Fruit fly (Drosophila melanogaster) whole organism, wandering third instar larva: ENCODE measurements around the gene Hou.

ENCODE experiments used
- Abd-B ChIP-seq: fragments of >200 bp; optimal IDR thresholded peaks from 2 replicates; lab custom pipeline; 2017; ENCODE audit warnings: missing biosample characterization, missing genetic modification characterization
- CG32264 ChIP-seq: fragments of 200-800 bp; sonication (Bioruptor generic); optimal IDR thresholded peaks from 2 replicates; lab custom pipeline; 2016; ENCODE audit warnings: missing biosample characterization, missing genetic modification characterization
- CG9705 ChIP-seq: fragments of 200-800 bp; sonication (Bioruptor generic); optimal IDR thresholded peaks from 2 replicates; lab custom pipeline; 2018; ENCODE audit warnings: missing biosample characterization, mild to moderate bottlenecking, missing genetic modification characterization
- Dfd ChIP-seq: fragments of >200 bp; optimal IDR thresholded peaks from 2 replicates; lab custom pipeline; 2017; ENCODE audit warnings: missing biosample characterization, missing genetic modification characterization
- Dif ChIP-seq: fragments of 200-275, 200-300 bp; sonication (Bioruptor generic); optimal IDR thresholded peaks from 2 replicates; lab custom pipeline; 2018; ENCODE audit warnings: missing biosample characterization, missing genetic modification characterization; ENCODE audit not compliant: partially characterized antibody
- HLH106 ChIP-seq: fragments of 200-800 bp; optimal IDR thresholded peaks from 3 replicates; lab custom pipeline; 2019; ENCODE audit warnings: missing biosample characterization, mild to moderate bottlenecking, missing genetic modification characterization, moderate library complexity
- Hr78 ChIP-seq: fragments of >200 bp; optimal IDR thresholded peaks from 2 replicates; lab custom pipeline; 2017; ENCODE audit warnings: missing biosample characterization, missing genetic modification characterization
- Hr83 ChIP-seq: fragments of 200-300 bp; sonication (Bioruptor generic); optimal IDR thresholded peaks from 2 replicates; lab custom pipeline; 2016; ENCODE audit warnings: missing biosample characterization, mild to moderate bottlenecking, missing genetic modification characterization, moderate library complexity; ENCODE audit not compliant: poor library complexity, severe bottlenecking
- Jra ChIP-seq: sonication (Bioruptor generic); optimal IDR thresholded peaks from 2 replicates; lab custom pipeline; 2016; ENCODE audit warnings: missing biosample characterization, missing genetic modification characterization
- Mio ChIP-seq: sonication (Bioruptor generic); optimal IDR thresholded peaks from 2 replicates; lab custom pipeline; 2016; ENCODE audit warnings: missing biosample characterization, missing genetic modification characterization
- Myc ChIP-seq: fragments of >200 bp; optimal IDR thresholded peaks from 2 replicates; lab custom pipeline; 2017
- N ChIP-seq: fragments of >200 bp; optimal IDR thresholded peaks from 2 replicates; lab custom pipeline; 2018; ENCODE audit warnings: missing biosample characterization, missing external identifiers, missing genetic modification characterization
- OdsH ChIP-seq: fragments of 200-800 bp; sonication (Bioruptor generic); optimal IDR thresholded peaks from 2 replicates; lab custom pipeline; 2016; ENCODE audit warnings: missing biosample characterization, mild to moderate bottlenecking, missing genetic modification characterization
- Rel ChIP-seq, 2 experiments: fragments of 200-800 bp; sonication (Bioruptor generic) in 1 of 2; optimal IDR thresholded peaks; 2 replicates in 1 of 2; 3 replicates in 1 of 2; lab custom pipeline; 2016 to 2019; ENCODE audit warnings: mild to moderate bottlenecking in 2 of 2, missing biosample characterization in 2 of 2, missing genetic modification characterization in 2 of 2, moderate library complexity in 1 of 2
- Vsx2 ChIP-seq: fragments of 200-300, 225-300 bp; sonication (Bioruptor generic); optimal IDR thresholded peaks from 2 replicates; lab custom pipeline; 2018; ENCODE audit warnings: missing biosample characterization, missing genetic modification characterization; ENCODE audit not compliant: partially characterized antibody
- br ChIP-seq: fragments of 200-800 bp; sonication (Bioruptor generic); optimal IDR thresholded peaks from 2 replicates; lab custom pipeline; 2016; ENCODE audit warnings: missing biosample characterization, missing genetic modification characterization
- dl ChIP-seq, 2 experiments: fragments of 175-275, 200-275 bp in 1 of 2; fragments of 200-275 bp in 1 of 2; sonication (Bioruptor generic); optimal IDR thresholded peaks; lab custom pipeline; 2018; ENCODE audit warnings: mild to moderate bottlenecking in 2 of 2, missing biosample characterization in 2 of 2, missing genetic modification characterization in 2 of 2, moderate library complexity in 2 of 2; ENCODE audit not compliant: partially characterized antibody in 2 of 2, insufficient read depth in 1 of 2
- dmrt93B ChIP-seq: fragments of 200-800 bp; sonication (Bioruptor generic); optimal IDR thresholded peaks from 2 replicates; lab custom pipeline; 2018; ENCODE audit warnings: missing biosample characterization, mild to moderate bottlenecking, missing genetic modification characterization
- ey ChIP-seq: fragments of 200-800 bp; sonication (Bioruptor generic); optimal IDR thresholded peaks from 2 replicates; lab custom pipeline; 2016; ENCODE audit warnings: missing biosample characterization, missing genetic modification characterization
- fru ChIP-seq: fragments of 200-800 bp; sonication (Bioruptor generic); optimal IDR thresholded peaks from 3 replicates; lab custom pipeline; 2016; ENCODE audit warnings: missing biosample characterization, mild to moderate bottlenecking, missing genetic modification characterization
- h ChIP-seq: fragments of 200-800 bp; sonication (Bioruptor generic); optimal IDR thresholded peaks from 3 replicates; lab custom pipeline; 2016; ENCODE audit warnings: missing biosample characterization, mild to moderate bottlenecking, missing genetic modification characterization
- lola ChIP-seq: fragments of >200 bp; optimal IDR thresholded peaks from 2 replicates; lab custom pipeline; 2017; ENCODE audit warnings: missing biosample characterization, missing genetic modification characterization
- pan ChIP-seq: fragments of >200 bp; optimal IDR thresholded peaks from 2 replicates; lab custom pipeline; 2017
- psq ChIP-seq: fragments of 200-800 bp; sonication (Bioruptor generic); optimal IDR thresholded peaks from 3 replicates; lab custom pipeline; 2017; ENCODE audit warnings: missing biosample characterization, mild to moderate bottlenecking, missing genetic modification characterization, moderate library complexity
- rgr ChIP-seq: fragments of 200-800 bp; sonication (Bioruptor generic); optimal IDR thresholded peaks from 3 replicates; lab custom pipeline; 2016; ENCODE audit warnings: missing biosample characterization, mild to moderate bottlenecking, missing genetic modification characterization
- sage ChIP-seq: fragments of 200-800 bp; sonication (Bioruptor generic); optimal IDR thresholded peaks from 2 replicates; lab custom pipeline; 2016; ENCODE audit warnings: missing biosample characterization, mild to moderate bottlenecking, missing genetic modification characterization
- tai ChIP-seq: sonication (Bioruptor generic); optimal IDR thresholded peaks from 2 replicates; lab custom pipeline; 2016; ENCODE audit warnings: missing biosample characterization, missing genetic modification characterization
- usp ChIP-seq: fragments of >200 bp; optimal IDR thresholded peaks from 2 replicates; lab custom pipeline; 2017; ENCODE audit warnings: missing biosample characterization, missing genetic modification characterization

Gene Hou

dm6 chrX:18676756-18677155 is 26.5 kb upstream of the Hou start:
- TF ChIP-seq Dfd (GFP tag; lab: Kevin White, UChicago) = no peak
- no peak for TF ChIP-seq Rel (GFP tag; optimal IDR thresholded peaks at IDR 0.05; lab: Kevin White, UChicago)
- TF ChIP-seq Rel (tag; optimal IDR thresholded peaks at IDR 0.05; lab: Kevin White, UChicago) = no peak
- TF ChIP-seq br (GFP tag; lab: Kevin White, UChicago) = no peak

- no peak for TF ChIP-seq dl (GFP tag; optimal IDR thresholded peaks at IDR 0.05; lab: Kevin White, UChicago; ENCODE audit: insufficient read depth in 1 of 2, partially characterized antibody in 2 of 2)
- TF ChIP-seq Hr78 = no peak
- TF ChIP-seq, all 38 proteins: peak for 0
Observed at dm6 chrX:18675702-18676101, 25.5 kb upstream of the Hou start.

DNA sequence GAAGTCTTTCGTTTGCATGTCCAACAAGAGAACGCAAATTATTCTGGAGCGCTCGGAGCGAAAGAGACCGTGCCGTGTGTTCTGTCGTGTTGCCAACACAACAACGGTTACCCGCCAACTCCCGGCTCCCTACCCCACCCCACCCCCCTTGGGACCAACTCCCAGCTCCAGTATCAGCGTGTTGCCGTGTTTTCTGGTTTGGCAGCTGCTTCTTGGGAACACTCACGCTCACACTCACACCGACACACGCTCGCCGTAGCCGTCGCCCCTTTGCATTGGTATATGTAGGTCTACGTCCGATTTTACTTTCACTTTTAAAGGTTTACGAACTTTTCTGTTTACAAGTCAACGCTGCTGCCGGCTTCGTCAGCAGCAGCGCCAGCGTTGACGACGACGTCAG is 25.0 kb upstream of the Hou start:
- TF ChIP-seq h (GFP tag; lab: Kevin White, UChicago) = no peak
- TF ChIP-seq usp (GFP tag; lab: Kevin White, UChicago) = no peak
- no peak for TF ChIP-seq Abd-B (GFP tag; lab: Kevin White, UChicago)
- TF ChIP-seq rgr (GFP tag; lab: Kevin White, UChicago) = no peak
- TF ChIP-seq CG9705 (GFP tag; lab: Kevin White, UChicago) = no peak
- no peak for TF ChIP-seq CG32264 (GFP tag; lab: Kevin White, UChicago)
- TF ChIP-seq fru (GFP tag; lab: Kevin White, UChicago) = no peak
- TF ChIP-seq pan (lab: Kevin White, UChicago) = no peak
- no peak for TF ChIP-seq HLH106 (tag; lab: Kevin White, UChicago)
- no peak for TF ChIP-seq tai (GFP tag; lab: Kevin White, UChicago)
- TF ChIP-seq Dif = no peak
- no peak for TF ChIP-seq Hr83 (GFP tag; lab: Kevin White, UChicago)
- no peak for TF ChIP-seq br (GFP tag; lab: Kevin White, UChicago)
- no peak for TF ChIP-seq lola (GFP tag; lab: Kevin White, UChicago)
- no peak for TF ChIP-seq Jra

- no peak for TF ChIP-seq Rel (GFP tag; optimal IDR thresholded peaks at IDR 0.05; lab: Kevin White, UChicago)
- no peak for TF ChIP-seq Rel (tag; optimal IDR thresholded peaks at IDR 0.05; lab: Kevin White, UChicago)
- TF ChIP-seq, all 38 proteins: peak for 0
Observed at dm6 chrX:18672900-18673529, 22.8 kb upstream of the Hou start.

dm6 chrX:18671545-18672174 is 21.4 kb upstream of the Hou start:
- no peak for TF ChIP-seq Hr78
- no peak for TF ChIP-seq Mio (GFP tag; lab: Kevin White, UChicago)
- TF ChIP-seq Dfd (GFP tag; lab: Kevin White, UChicago) = no peak
- no peak for TF ChIP-seq ey
- TF ChIP-seq Dif = no peak
- TF ChIP-seq fru (GFP tag; lab: Kevin White, UChicago) = no peak
- no peak for TF ChIP-seq Abd-B (GFP tag; lab: Kevin White, UChicago)
- no peak for TF ChIP-seq OdsH (GFP tag; lab: Kevin White, UChicago)
- no peak for TF ChIP-seq HLH106 (tag; lab: Kevin White, UChicago)
- no peak for TF ChIP-seq tai (GFP tag; lab: Kevin White, UChicago)
- TF ChIP-seq lola (GFP tag; lab: Kevin White, UChicago) = no peak
- no peak for TF ChIP-seq N (GFP tag; lab: Kevin White, UChicago)
- no peak for TF ChIP-seq pan (lab: Kevin White, UChicago)
- TF ChIP-seq Myc (lab: Kevin White, UChicago) = no peak
- no peak for TF ChIP-seq dmrt93B
- TF ChIP-seq, all 38 proteins: peak for 0

DNA sequence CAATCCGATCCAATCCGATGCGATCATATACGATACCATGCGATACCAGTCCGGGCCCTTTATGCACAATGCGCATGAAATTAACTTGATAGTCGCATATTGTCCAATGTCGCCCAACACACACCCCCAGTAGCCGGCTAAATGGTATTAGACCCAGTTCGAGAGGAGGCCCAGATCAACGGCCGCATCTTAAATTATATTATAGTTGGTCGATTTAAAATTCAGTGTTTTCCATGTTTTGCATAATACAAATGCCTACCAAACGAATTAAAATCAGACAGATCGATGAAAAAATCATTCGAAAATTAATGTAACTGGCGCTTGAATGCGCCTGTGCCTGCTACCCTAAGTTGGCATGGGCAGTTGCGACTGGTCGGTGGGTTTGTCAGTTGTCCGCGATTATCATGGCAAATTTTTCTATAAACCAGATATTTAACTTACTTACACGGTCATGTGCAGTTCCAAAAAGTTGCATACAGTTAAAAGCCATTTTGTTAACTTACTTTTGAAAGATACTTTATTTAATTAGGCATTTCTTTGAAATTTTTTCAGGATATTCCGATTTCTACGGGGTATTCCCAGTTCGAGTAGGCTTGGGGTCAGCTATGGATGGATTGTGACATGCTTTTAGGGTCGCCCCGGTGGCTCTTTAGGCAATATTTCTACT is 19.7 kb upstream of the Hou start:
- TF ChIP-seq Rel (GFP tag; optimal IDR thresholded peaks at IDR 0.05; lab: Kevin White, UChicago) (no peak), Rel (tag; optimal IDR thresholded peaks at IDR 0.05; lab: Kevin White, UChicago) (no peak), sage (no peak), Jra (no peak), Mio (GFP tag; lab: Kevin White, UChicago) (no peak), br (GFP tag; lab: Kevin White, UChicago) (no peak), psq (GFP tag; lab: Kevin White, UChicago) (no peak), tai (GFP tag; lab: Kevin White, UChicago) (no peak), N (GFP tag; lab: Kevin White, UChicago) (no peak), fru (GFP tag; lab: Kevin White, UChicago) (no peak), Vsx2 (GFP tag; lab: Kevin White, UChicago) (no peak), CG32264 (GFP tag; lab: Kevin White, UChicago) (no peak), Dif (no peak), usp (GFP tag; lab: Kevin White, UChicago) (no peak), dl (GFP tag; optimal IDR thresholded peaks at IDR 0.05; lab: Kevin White, UChicago; ENCODE audit: insufficient read depth in 1 of 2, partially characterized antibody in 2 of 2) (no peak), rgr (GFP tag; lab: Kevin White, UChicago) (no peak)
